Worm (Caenorhabditis elegans): Measurements from ENCODE around the gene fipr-2.
A peak's percentile ranks its signal among the peaks of the same experiment; 100 is the strongest.

Gene fipr-2

DNA sequence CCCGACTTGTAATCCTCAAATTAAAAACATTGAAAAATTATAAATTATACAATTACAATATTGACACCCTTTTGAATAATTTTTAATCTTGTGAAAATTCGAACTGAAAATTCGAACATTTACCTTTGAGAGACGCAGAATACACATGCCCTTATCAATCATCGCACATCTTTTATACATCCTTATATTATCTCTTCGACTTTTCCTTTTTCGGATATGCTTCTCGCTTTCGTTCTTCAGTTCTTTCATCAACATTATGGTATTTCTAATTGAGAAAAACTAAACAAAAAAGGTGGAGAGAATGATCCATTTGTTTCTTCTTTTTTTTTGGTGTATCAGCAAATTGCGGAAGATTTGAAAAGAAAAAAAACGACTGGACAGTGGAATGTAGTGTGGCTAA is 15.8 kb upstream of the fipr-2 start:
- no peak for TF ChIP-seq sox-2 (GFP tag; IDR thresholded peaks at IDR 0.05)
- TF ChIP-seq T23F11.4 (GFP tag; optimal IDR thresholded peaks at IDR 0.05), result no peak
- no peak for TF ChIP-seq hlh-30 (tag; optimal IDR thresholded peaks at IDR 0.05; ENCODE audit: insufficient read depth)
- TF ChIP-seq ceh-34 (tag; optimal IDR thresholded peaks at IDR 0.05), result no peak
- TF ChIP-seq ets-4 (tag; optimal IDR thresholded peaks at IDR 0.05), result no peak
- no peak for TF ChIP-seq nfya-1 (tag; optimal IDR thresholded peaks at IDR 0.05)
- no peak for TF ChIP-seq C08G9.2 (tag; optimal IDR thresholded peaks at IDR 0.05)
- no peak for TF ChIP-seq gmeb-2 (tag; optimal IDR thresholded peaks at IDR 0.05)
- no peak for TF ChIP-seq ceh-9 (tag; optimal IDR thresholded peaks at IDR 0.05)
- TF ChIP-seq ceh-18 (tag; optimal IDR thresholded peaks at IDR 0.05), result no peak

DNA sequence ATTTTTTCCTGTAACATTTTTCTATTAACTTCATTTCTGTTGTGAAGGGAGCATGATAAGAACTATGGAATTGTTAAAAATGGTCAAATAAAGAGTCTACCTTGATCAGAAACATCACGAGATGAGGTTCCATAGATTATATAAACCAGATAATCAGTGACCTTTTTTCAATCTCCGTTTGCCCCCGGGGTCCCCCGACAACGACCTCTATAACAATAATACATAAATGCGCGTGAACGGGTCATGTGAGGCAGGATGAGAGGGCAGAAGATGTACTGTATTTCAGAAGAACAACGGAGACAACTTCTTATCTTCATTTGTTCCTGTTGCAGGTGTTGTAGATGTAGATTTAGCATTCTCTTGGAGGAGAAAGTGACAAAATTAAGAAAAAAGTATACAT is 13.3 kb upstream of the fipr-2 start:
- TF ChIP-seq sox-2 (GFP tag; IDR thresholded peaks at IDR 0.05) (no peak), unc-42 (tag; optimal IDR thresholded peaks at IDR 0.05) (no peak), eyg-1 (tag; optimal IDR thresholded peaks at IDR 0.05) (no peak)

ce11 chrV:12352445-12352844 is 12.7 kb upstream of the fipr-2 start, which contains the start of gene sqt-3:
Gene sqt-3 (plus strand): TSS chrV:12352745.
- TF ChIP-seq dve-1 (tag; optimal IDR thresholded peaks at IDR 0.05), result no peak
- TF ChIP-seq fkh-6 (tag; optimal IDR thresholded peaks at IDR 0.05), result no peak
- no peak for TF ChIP-seq ceh-6 (GFP tag; optimal IDR thresholded peaks at IDR 0.05)
- TF ChIP-seq ets-4 (tag; optimal IDR thresholded peaks at IDR 0.05), result no peak
- no peak for TF ChIP-seq ahr-1 (tag; optimal IDR thresholded peaks at IDR 0.05)
- no peak for TF ChIP-seq unc-86 (tag; optimal IDR thresholded peaks at IDR 0.05)
- TF ChIP-seq pha-2 (tag; optimal IDR thresholded peaks at IDR 0.05), result no peak
- TF ChIP-seq ceh-24 (tag; optimal IDR thresholded peaks at IDR 0.05), result no peak
- no peak for TF ChIP-seq tbx-2 (tag; optimal IDR thresholded peaks at IDR 0.05)
- TF ChIP-seq lin-11 (tag; optimal IDR thresholded peaks at IDR 0.05), result no peak
- no peak for TF ChIP-seq ceh-31 (tag; optimal IDR thresholded peaks at IDR 0.05)
- TF ChIP-seq elt-4 (tag; optimal IDR thresholded peaks at IDR 0.05), result no peak
- TF ChIP-seq pat-9 (tag; optimal IDR thresholded peaks at IDR 0.05), result no peak
- TF ChIP-seq ceh-22 (tag; optimal IDR thresholded peaks at IDR 0.05), result no peak
- no peak for TF ChIP-seq pag-3 (tag; optimal IDR thresholded peaks at IDR 0.05; ENCODE audit: borderline replicate concordance)
- no peak for TF ChIP-seq gmeb-2 (tag; optimal IDR thresholded peaks at IDR 0.05)
- TF ChIP-seq hlh-6 (tag; optimal IDR thresholded peaks at IDR 0.05), result no peak
- TF ChIP-seq unc-42 (tag; optimal IDR thresholded peaks at IDR 0.05), result no peak
- TF ChIP-seq C38D4.7 (GFP tag; optimal IDR thresholded peaks at IDR 0.05), result no peak
- TF ChIP-seq C08G9.2 (tag; optimal IDR thresholded peaks at IDR 0.05), result no peak

DNA sequence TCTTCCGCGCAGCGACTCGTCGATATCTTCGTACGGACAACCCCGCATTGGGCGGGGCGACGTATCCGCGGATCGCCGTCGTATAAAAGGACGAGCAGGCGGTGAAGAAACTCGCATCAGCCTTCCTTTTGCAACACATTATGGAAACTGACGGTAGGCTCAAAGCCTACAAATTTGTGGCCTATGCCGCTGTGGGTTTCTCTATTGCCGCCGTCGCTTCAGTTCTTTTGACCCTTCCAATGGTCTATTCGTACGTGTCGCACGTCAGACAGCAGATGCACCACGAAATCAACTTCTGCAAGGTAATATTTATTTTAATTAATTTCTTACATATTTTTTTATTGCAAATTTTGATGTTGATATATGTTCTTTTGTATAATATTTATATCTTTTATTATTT is 12.3 kb upstream of the fipr-2 start:
- peak; percentile 79 for TF ChIP-seq ama-1 (optimal IDR thresholded peaks at IDR 0.05)
- peak; percentile 8 for TF ChIP-seq pha-2 (tag; optimal IDR thresholded peaks at IDR 0.05)
- no peak for TF ChIP-seq zip-5 (tag; optimal IDR thresholded peaks at IDR 0.05)

ce11 chrV:12353505-12353904 is 11.6 kb upstream of the fipr-2 start:
- TF ChIP-seq hlh-6 (tag; optimal IDR thresholded peaks at IDR 0.05) (peak; percentile 53), dmd-4 (tag; optimal IDR thresholded peaks at IDR 0.05; ENCODE audit: borderline replicate concordance) (peak; percentile 7), ref-2 (tag; optimal IDR thresholded peaks at IDR 0.05) (no peak), fkh-6 (tag; optimal IDR thresholded peaks at IDR 0.05) (peak; percentile 11), nhr-11 (tag; optimal IDR thresholded peaks at IDR 0.05) (no peak), sdc-2 (tag; optimal IDR thresholded peaks at IDR 0.05) (peak; percentile 18), ceh-24 (tag; optimal IDR thresholded peaks at IDR 0.05) (no peak)

Measured in whole organism, late embryonic.